Worm (Caenorhabditis elegans) whole organism, mixed stage, embryonic: ENCODE measurements around the gene Y116A8C.23.

Experiments
- ceh-43 ChIP-seq: fragments of 200-800 bp; sonication (Bioruptor generic); optimal IDR thresholded peaks from 2 replicates; lab custom pipeline; 2018; ENCODE audit warnings: mild to moderate bottlenecking, missing genetic modification characterization, moderate library complexity, missing compliant biosample characterization
- hlh-1 ChIP-seq: fragments of 150-350 bp; optimal IDR thresholded peaks from 2 replicates; lab custom pipeline; 2014; ENCODE audit warnings: missing biosample characterization, missing genetic modification reagents, missing genetic modification characterization
- nhr-237 ChIP-seq: fragments of 150-350 bp; optimal IDR thresholded peaks from 2 replicates; lab custom pipeline; 2014; ENCODE audit warnings: missing biosample characterization, missing genetic modification characterization
- nhr-28 ChIP-seq: fragments of 150-350 bp; optimal IDR thresholded peaks from 2 replicates; lab custom pipeline; 2014; ENCODE audit warnings: missing biosample characterization, missing genetic modification characterization
- pha-4 ChIP-seq: fragments of 150-350 bp; optimal IDR thresholded peaks from 2 replicates; lab custom pipeline; 2018; ENCODE audit warnings: missing biosample characterization, missing genetic modification reagents, missing genetic modification characterization
- snpc-4 ChIP-seq: fragments of 150-350 bp; optimal IDR thresholded peaks from 2 replicates; lab custom pipeline; 2014; ENCODE audit warnings: missing biosample characterization, missing genetic modification characterization
- unc-62 ChIP-seq: fragments of 150-350 bp; optimal IDR thresholded peaks from 2 replicates; lab custom pipeline; 2014; ENCODE audit warnings: missing biosample characterization, missing genetic modification reagents, missing genetic modification characterization

DNA sequence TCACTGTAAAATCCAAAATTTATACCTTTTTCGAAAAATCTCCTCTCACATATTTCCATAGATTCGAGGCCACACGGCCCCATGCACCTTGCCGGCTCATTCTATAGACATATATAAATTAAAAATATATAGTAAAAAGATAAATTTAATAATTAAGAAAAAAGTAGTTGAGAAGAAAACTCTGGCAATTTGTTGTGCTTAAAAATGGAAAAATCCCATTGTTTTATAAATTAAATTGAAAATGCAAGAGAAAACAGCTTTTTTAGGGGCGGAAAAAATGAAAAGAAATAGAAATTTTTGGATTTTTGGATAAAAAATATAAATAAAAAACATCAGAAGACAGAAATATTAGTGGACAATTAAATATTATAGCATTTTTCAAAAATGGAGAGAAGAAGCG is 50.3 kb downstream of the Y116A8C.23 start, which contains the start of gene Y116A8C.30:
- TF ChIP-seq nhr-237 (no peak), snpc-4 (tag; lab: Kevin White, UChicago) (no peak), unc-62 (no peak), ceh-43 (GFP tag; lab: Kevin White, UChicago) (no peak), nhr-28 (tag; lab: Kevin White, UChicago) (no peak), pha-4 (tag; lab: Kevin White, UChicago) (no peak), hlh-1 (no peak)
